Fruit fly (Drosophila melanogaster): ENCODE data around the gene RpS6.
A peak's percentile ranks its signal among the peaks of the same experiment; 100 is the strongest.

Gene RpS6

DNA sequence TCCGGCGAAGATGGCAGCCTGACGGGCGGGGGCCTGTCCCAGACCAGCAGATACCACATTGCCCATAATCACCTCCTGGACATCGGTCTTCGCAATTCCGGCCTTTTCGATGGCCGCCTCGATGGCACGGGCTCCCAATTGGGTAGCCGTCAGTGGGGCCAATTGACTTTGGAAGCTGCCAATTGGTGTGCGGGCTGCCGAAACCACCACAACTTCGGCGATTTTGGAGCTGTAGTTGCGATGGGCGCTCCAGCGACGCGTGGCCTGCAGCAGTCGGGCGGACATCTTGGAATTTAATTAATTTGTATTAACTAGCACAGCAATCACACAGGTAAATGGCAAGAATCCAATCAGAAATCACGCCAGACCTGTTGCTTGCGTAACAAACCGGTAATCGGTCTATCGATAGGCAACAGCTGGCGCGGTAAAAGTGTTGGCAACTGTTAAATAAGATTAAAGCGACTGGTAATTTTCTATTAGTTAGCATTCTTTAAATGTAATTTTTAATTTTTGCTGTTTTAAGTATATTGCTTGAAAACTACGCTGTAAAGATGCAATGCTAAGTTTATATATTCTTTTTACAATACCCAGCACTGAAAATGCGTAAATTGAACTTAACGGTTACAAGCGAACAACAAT lies 12.6 kb downstream of the RpS6 start, which contains the start of gene Acat1 (continued):
- TF ChIP-seq Ptx1 (GFP tag; IDR thresholded peaks at IDR 0.05), result peak; percentile 72
- TF ChIP-seq chn (GFP tag; optimal IDR thresholded peaks at IDR 0.05), result peak; percentile 53
- no peak for TF ChIP-seq B-H1 (GFP tag; IDR thresholded peaks at IDR 0.05)
- no peak for TF ChIP-seq CG10543 (GFP tag; optimal IDR thresholded peaks at IDR 0.05)
- TF ChIP-seq CHES-1-like (GFP tag; optimal IDR thresholded peaks at IDR 0.05), result peak; percentile 31
- TF ChIP-seq ash1 (GFP tag; optimal IDR thresholded peaks at IDR 0.05), result no peak
- peak; percentile 56 for TF ChIP-seq Asciz (GFP tag; optimal IDR thresholded peaks at IDR 0.05)
- TF ChIP-seq CG16863 (GFP tag; optimal IDR thresholded peaks at IDR 0.05), result no peak
- peak; percentile 66 for TF ChIP-seq CG6689 (GFP tag; IDR thresholded peaks at IDR 0.05)
- peak; percentile 72 for TF ChIP-seq CG32532 (GFP tag; IDR thresholded peaks at IDR 0.05)
- peak; percentile 38 for TF ChIP-seq Dad (GFP tag; optimal IDR thresholded peaks at IDR 0.05)
- peak; percentile 59 for TF ChIP-seq Hmr (GFP tag; optimal IDR thresholded peaks at IDR 0.05)
- peak; percentile 38 for TF ChIP-seq NC2β (GFP tag; optimal IDR thresholded peaks at IDR 0.05)
- no peak for TF ChIP-seq sc (optimal IDR thresholded peaks at IDR 0.05)
- TF ChIP-seq sc (GFP tag; optimal IDR thresholded peaks at IDR 0.05), result no peak
- 0 out of 2 replicates have a peak, but pooled peaks have one; percentile 40 for TF ChIP-seq CG31441 (GFP tag; IDR thresholded peaks at IDR 0.05)
- peak; percentile 73 for TF ChIP-seq CG2116 (GFP tag; optimal IDR thresholded peaks at IDR 0.05)
- no peak for TF ChIP-seq abd-A (tag; optimal IDR thresholded peaks at IDR 0.05)
- no peak for TF ChIP-seq CG8281 (tag; optimal IDR thresholded peaks at IDR 0.05)
- peak; percentile 47 for TF ChIP-seq CG13775 (GFP tag; optimal IDR thresholded peaks at IDR 0.05)
- TF ChIP-seq CG7745 (tag; optimal IDR thresholded peaks at IDR 0.05), result no peak
- peak; percentile 39 for TF ChIP-seq CG3995 (GFP tag; optimal IDR thresholded peaks at IDR 0.05)
- TF ChIP-seq CG18011 (GFP tag; optimal IDR thresholded peaks at IDR 0.05), result peak; percentile 54
- TF ChIP-seq nom (GFP tag; optimal IDR thresholded peaks at IDR 0.05), result peak; percentile 19
- peak; percentile 56 for TF ChIP-seq CG18262 (tag; optimal IDR thresholded peaks at IDR 0.05)
- TF ChIP-seq Side (GFP tag; optimal IDR thresholded peaks at IDR 0.05), result peak; percentile 33
- peak; percentile 33 for TF ChIP-seq CG3407 (GFP tag; optimal IDR thresholded peaks at IDR 0.05)
- peak; percentile 35 for TF ChIP-seq Dp (GFP tag; optimal IDR thresholded peaks at IDR 0.05)
- peak; percentile 47; the same call in 1 of the 2 replicates for TF ChIP-seq Awh (GFP tag; IDR thresholded peaks at IDR 0.05)
- peak; percentile 19 for TF ChIP-seq CG7987 (GFP tag; optimal IDR thresholded peaks at IDR 0.05)
- TF ChIP-seq CG14014 (GFP tag; IDR thresholded peaks at IDR 0.05), result peak; percentile 18; the same call in 1 of the 2 replicates
- no peak for TF ChIP-seq Deaf1 (tag; optimal IDR thresholded peaks at IDR 0.05)
- peak; percentile 71 for TF ChIP-seq CG30403 (GFP tag; optimal IDR thresholded peaks at IDR 0.05)
- peak; percentile 44 for TF ChIP-seq Rx (GFP tag; IDR thresholded peaks at IDR 0.05)
- TF ChIP-seq D19A (tag; optimal IDR thresholded peaks at IDR 0.05), result peak; percentile 46
- TF ChIP-seq Nf-YA (GFP tag; IDR thresholded peaks at IDR 0.05), result 0 out of 2 replicates have a peak, but pooled peaks have one; percentile 11
- peak; percentile 51 for TF ChIP-seq dmrt11E (tag; optimal IDR thresholded peaks at IDR 0.05)
- TF ChIP-seq CG11456 (GFP tag; IDR thresholded peaks at IDR 0.05), result peak; percentile 72; the same call in 2 of the 3 replicates
- TF ChIP-seq maf-S (GFP tag; optimal IDR thresholded peaks at IDR 0.05), result peak; percentile 2
- TF ChIP-seq CG9609 (GFP tag; optimal IDR thresholded peaks at IDR 0.05), result peak; percentile 34
- TF ChIP-seq CG11695 (GFP tag; IDR thresholded peaks at IDR 0.05), result peak; percentile 47; the same call in 1 of the 3 replicates
- TF ChIP-seq Sry-δ (GFP tag; optimal IDR thresholded peaks at IDR 0.05), result peak; percentile 42
- no peak for TF ChIP-seq cg (GFP tag; optimal IDR thresholded peaks at IDR 0.05)
- no peak for TF ChIP-seq ERR (GFP tag; optimal IDR thresholded peaks at IDR 0.05)
- 0 out of 3 replicates have a peak, but pooled peaks have one; percentile 20 for TF ChIP-seq dysf (GFP tag; IDR thresholded peaks at IDR 0.05)
- peak; percentile 8 for TF ChIP-seq gcm (GFP tag; optimal IDR thresholded peaks at IDR 0.05)
- TF ChIP-seq hbn (GFP tag; IDR thresholded peaks at IDR 0.05; ENCODE audit: partially characterized antibody), result peak; percentile 18; the same call in 1 of the 2 replicates
- TF ChIP-seq ci (GFP tag; IDR thresholded peaks at IDR 0.05), result peak; percentile 76
- peak; percentile 48 to 100 for TF ChIP-seq Pdp1 (GFP tag; optimal IDR thresholded peaks at IDR 0.05)
- TF ChIP-seq Gsc (GFP tag; IDR thresholded peaks at IDR 0.05), result no peak

Measured in whole organism, embryonic.